Fruit fly (Drosophila melanogaster) whole organism, adult: ENCODE measurements around the gene CG10669.

Source experiments
- CG14711 ChIP-seq: fragments of 200-800 bp; sonication (Bioruptor generic); optimal IDR thresholded peaks from 2 replicates; lab custom pipeline; 2018; ENCODE audit warnings: missing biosample characterization, mild to moderate bottlenecking, missing genetic modification characterization, moderate library complexity
- bab1 ChIP-seq: fragments of 200-800 bp; sonication (Bioruptor generic); optimal IDR thresholded peaks from 3 replicates; lab custom pipeline; 2019; ENCODE audit warnings: missing biosample characterization, mild to moderate bottlenecking, missing genetic modification characterization, moderate library complexity
- tj ChIP-seq: fragments of 200-800 bp; sonication (Bioruptor generic); optimal IDR thresholded peaks from 3 replicates; lab custom pipeline; 2017; ENCODE audit warnings: missing biosample characterization, mild to moderate bottlenecking, missing genetic modification characterization, moderate library complexity

DNA sequence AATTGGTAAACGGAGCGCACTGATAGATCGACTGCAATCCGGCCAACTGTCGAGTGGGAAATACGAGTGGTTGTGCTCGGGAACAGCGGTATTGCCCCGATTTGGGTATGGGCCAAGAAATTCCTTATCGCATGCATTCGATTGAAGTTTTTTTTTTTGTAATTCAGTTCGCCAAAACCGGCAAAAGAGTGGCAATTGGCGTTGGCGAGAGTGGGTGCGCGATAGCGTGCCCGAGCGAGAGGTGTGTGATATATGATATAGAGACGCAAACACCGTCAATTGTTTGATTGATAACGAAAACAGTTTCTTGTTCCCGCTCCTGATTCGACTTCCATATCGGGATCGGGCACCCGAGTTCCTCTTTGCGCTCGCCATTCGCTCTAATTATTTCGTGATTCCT, 21.3 kb downstream of the CG10669 start, which contains the start of gene CG31087:
- TF ChIP-seq tj (GFP tag; lab: Kevin White, UChicago) (no peak), CG14711 (tag; lab: Kevin White, UChicago) (no peak), bab1 (GFP tag; lab: Kevin White, UChicago) (no peak)
